Worm (Caenorhabditis elegans) whole organism, mixed stage, embryonic: ENCODE data around the gene T05E12.8.

Source experiments
- M03D4.4 ChIP-seq: sonication (generic microtip); optimal IDR thresholded peaks from 2 replicates; lab custom pipeline; 2017; ENCODE audit warnings: mild to moderate bottlenecking, missing genetic modification characterization, missing compliant biosample characterization
- ceh-39 ChIP-seq: fragments of 150-350 bp; optimal IDR thresholded peaks from 2 replicates; lab custom pipeline; 2014; ENCODE audit warnings: missing biosample characterization, missing genetic modification characterization
- ceh-43 ChIP-seq: fragments of 200-800 bp; sonication (Bioruptor generic); optimal IDR thresholded peaks from 2 replicates; lab custom pipeline; 2018; ENCODE audit warnings: mild to moderate bottlenecking, missing genetic modification characterization, moderate library complexity, missing compliant biosample characterization
- ceh-83 ChIP-seq: fragments of 200-800 bp; sonication (Bioruptor generic); optimal IDR thresholded peaks from 2 replicates; lab custom pipeline; 2018; ENCODE audit warnings: mild to moderate bottlenecking, missing genetic modification characterization, missing compliant biosample characterization
- ces-1 ChIP-seq: fragments of 150-350 bp; optimal IDR thresholded peaks from 2 replicates; lab custom pipeline; 2014; ENCODE audit warnings: missing biosample characterization, missing genetic modification reagents, missing genetic modification characterization
- cnd-1 ChIP-seq: fragments of 200-800 bp; sonication (Bioruptor generic); optimal IDR thresholded peaks from 2 replicates; lab custom pipeline; 2018; ENCODE audit warnings: mild to moderate bottlenecking, missing genetic modification characterization, missing compliant biosample characterization
- drap-1 ChIP-seq: fragments of 200-800 bp; sonication (Bioruptor generic); optimal IDR thresholded peaks from 3 replicates; lab custom pipeline; 2018; ENCODE audit warnings: mild to moderate bottlenecking, missing genetic modification characterization, missing compliant biosample characterization
- elt-1 ChIP-seq: sonication (generic microtip); optimal IDR thresholded peaks from 2 replicates; lab custom pipeline; 2017; ENCODE audit warnings: missing genetic modification characterization, mild to moderate bottlenecking, missing compliant biosample characterization, antibody characterized with exemption, moderate library complexity, borderline replicate concordance; ENCODE audit not compliant: insufficient read depth
- elt-3 ChIP-seq: fragments of 150-350 bp; optimal IDR thresholded peaks from 2 replicates; lab custom pipeline; 2014; ENCODE audit warnings: missing biosample characterization, missing genetic modification characterization
- flh-1 ChIP-seq: fragments of 200-800 bp; sonication (Bioruptor generic); optimal IDR thresholded peaks from 2 replicates; lab custom pipeline; 2018; ENCODE audit warnings: mild to moderate bottlenecking, missing genetic modification characterization, moderate library complexity, missing compliant biosample characterization
- ham-2 ChIP-seq: fragments of 200-800 bp; sonication (Bioruptor generic); optimal IDR thresholded peaks from 2 replicates; lab custom pipeline; 2018; ENCODE audit warnings: mild to moderate bottlenecking, missing genetic modification characterization, missing compliant biosample characterization
- hlh-1 ChIP-seq: fragments of 150-350 bp; optimal IDR thresholded peaks from 2 replicates; lab custom pipeline; 2014; ENCODE audit warnings: missing biosample characterization, missing genetic modification reagents, missing genetic modification characterization
- lsy-2 ChIP-seq: fragments of 150-350 bp; optimal IDR thresholded peaks from 2 replicates; lab custom pipeline; 2014; ENCODE audit warnings: missing biosample characterization, missing genetic modification characterization
- mab-5 ChIP-seq: fragments of 150-350 bp; optimal IDR thresholded peaks from 2 replicates; lab custom pipeline; 2014; ENCODE audit warnings: missing biosample characterization, missing genetic modification characterization
- mep-1 ChIP-seq: fragments of 150-350 bp; optimal IDR thresholded peaks from 2 replicates; lab custom pipeline; 2017; ENCODE audit warnings: missing biosample characterization, missing genetic modification reagents, missing genetic modification characterization, inconsistent platforms
- mls-2 ChIP-seq: sonication (generic microtip); optimal IDR thresholded peaks from 2 replicates; lab custom pipeline; 2016; ENCODE audit warnings: mild to moderate bottlenecking, missing genetic modification characterization, moderate library complexity, missing compliant biosample characterization
- nhr-12 ChIP-seq: fragments of 150-350 bp; optimal IDR thresholded peaks from 2 replicates; lab custom pipeline; 2014; ENCODE audit warnings: missing biosample characterization, missing genetic modification characterization
- nhr-2 ChIP-seq: fragments of 150-350 bp; optimal IDR thresholded peaks from 2 replicates; lab custom pipeline; 2014; ENCODE audit warnings: missing biosample characterization, missing genetic modification characterization
- nhr-237 ChIP-seq: fragments of 150-350 bp; optimal IDR thresholded peaks from 2 replicates; lab custom pipeline; 2014; ENCODE audit warnings: missing biosample characterization, missing genetic modification characterization
- nhr-28 ChIP-seq: fragments of 150-350 bp; optimal IDR thresholded peaks from 2 replicates; lab custom pipeline; 2014; ENCODE audit warnings: missing biosample characterization, missing genetic modification characterization
- nhr-76 ChIP-seq: sonication (generic microtip); optimal IDR thresholded peaks from 2 replicates; lab custom pipeline; 2017; ENCODE audit warnings: missing biosample characterization, missing genetic modification characterization
- pha-4 ChIP-seq: fragments of 150-350 bp; optimal IDR thresholded peaks from 2 replicates; lab custom pipeline; 2018; ENCODE audit warnings: missing biosample characterization, missing genetic modification reagents, missing genetic modification characterization
- snpc-4 ChIP-seq: fragments of 150-350 bp; optimal IDR thresholded peaks from 2 replicates; lab custom pipeline; 2014; ENCODE audit warnings: missing biosample characterization, missing genetic modification characterization
- sptf-1 ChIP-seq: sonication (generic microtip); optimal IDR thresholded peaks from 2 replicates; lab custom pipeline; 2017; ENCODE audit warnings: mild to moderate bottlenecking, missing genetic modification characterization, moderate library complexity, missing compliant biosample characterization
- tbx-8 ChIP-seq: fragments of 200-800 bp; sonication (Bioruptor generic); optimal IDR thresholded peaks from 2 replicates; lab custom pipeline; 2018; ENCODE audit warnings: mild to moderate bottlenecking, missing genetic modification characterization, moderate library complexity, missing compliant biosample characterization
- unc-120 ChIP-seq: sonication (generic microtip); optimal IDR thresholded peaks from 2 replicates; lab custom pipeline; 2017; ENCODE audit warnings: missing genetic modification characterization, missing compliant biosample characterization; ENCODE audit not compliant: poor library complexity, severe bottlenecking
- unc-39 ChIP-seq: fragments of 150-350 bp; optimal IDR thresholded peaks from 2 replicates; lab custom pipeline; 2014; ENCODE audit warnings: missing biosample characterization, missing genetic modification characterization
- unc-62 ChIP-seq: fragments of 150-350 bp; optimal IDR thresholded peaks from 2 replicates; lab custom pipeline; 2014; ENCODE audit warnings: missing biosample characterization, missing genetic modification reagents, missing genetic modification characterization
- ztf-11 ChIP-seq: fragments of 150-350 bp; optimal IDR thresholded peaks from 2 replicates; lab custom pipeline; 2014; ENCODE audit warnings: missing biosample characterization, missing genetic modification characterization

T05E12.8 gene

ce11 chrV:17089342-17089741 lies 20.4 kb downstream of the T05E12.8 start, which contains the start of gene T05E12.6:
TSS of gene T05E12.6 (minus strand) at chrV:17089442.
- no peak for TF ChIP-seq mep-1 (tag; lab: Kevin White, UChicago)
- no peak for TF ChIP-seq elt-3
- no peak for TF ChIP-seq snpc-4 (tag; lab: Kevin White, UChicago)
- TF ChIP-seq nhr-2 (tag; lab: Kevin White, UChicago): no peak
- no peak for TF ChIP-seq mls-2
- TF ChIP-seq nhr-76 (tag; lab: Kevin White, UChicago): no peak
- no peak for TF ChIP-seq lsy-2 (tag; lab: Kevin White, UChicago)
- no peak for TF ChIP-seq ces-1 (GFP tag; lab: Kevin White, UChicago)
- no peak for TF ChIP-seq unc-39 (tag; lab: Kevin White, UChicago)
- TF ChIP-seq hlh-1 (tag; lab: Kevin White, UChicago): no peak
- TF ChIP-seq nhr-28: no peak
- no peak for TF ChIP-seq mab-5 (tag; lab: Kevin White, UChicago)
- TF ChIP-seq cnd-1 (tag; lab: Kevin White, UChicago): no peak
- no peak for TF ChIP-seq ceh-83

DNA sequence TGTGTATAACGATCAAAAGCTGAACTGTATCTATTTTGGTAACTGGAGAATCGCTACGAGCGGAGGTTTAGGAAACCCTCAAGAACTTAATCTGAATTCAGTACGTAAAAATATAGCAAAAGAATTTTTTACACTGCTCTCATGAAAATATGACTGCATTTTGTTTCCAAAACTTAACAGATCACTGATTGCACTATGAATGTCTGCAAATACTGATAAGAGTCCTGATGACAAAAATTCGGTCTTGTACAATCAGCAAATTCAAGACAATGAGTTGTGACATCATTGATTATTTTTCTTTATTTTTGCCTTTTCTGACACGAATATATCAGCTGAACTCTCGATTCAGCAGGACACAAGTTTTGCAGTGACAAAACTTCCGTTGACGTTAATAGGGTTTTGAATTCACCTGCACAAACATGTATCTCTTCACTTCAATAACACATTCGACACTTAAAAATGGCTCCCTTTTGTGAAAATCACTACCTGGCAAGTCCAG lies 21.0 kb downstream of the T05E12.8 start, which contains the start of gene srh-237:
Gene srh-237 (plus strand): TSS at position 449 of the 499 bp plus-strand sequence.
- no peak for TF ChIP-seq snpc-4 (tag; lab: Kevin White, UChicago)
- no peak for TF ChIP-seq drap-1 (GFP tag; lab: Kevin White, UChicago)
- no peak for TF ChIP-seq unc-62 (GFP tag; lab: Kevin White, UChicago)
- TF ChIP-seq M03D4.4 (tag; lab: Kevin White, UChicago): no peak
- no peak for TF ChIP-seq elt-3
- no peak for TF ChIP-seq lsy-2 (tag; lab: Kevin White, UChicago)
- TF ChIP-seq ces-1 (GFP tag; lab: Kevin White, UChicago): no peak
- TF ChIP-seq mab-5 (tag; lab: Kevin White, UChicago): no peak
- TF ChIP-seq nhr-237 (tag; lab: Kevin White, UChicago): no peak
- TF ChIP-seq mep-1 (tag; lab: Kevin White, UChicago): no peak
- no peak for TF ChIP-seq ceh-43

- TF ChIP-seq nhr-28: no peak
- no peak for TF ChIP-seq unc-39 (tag; lab: Kevin White, UChicago)
- no peak for TF ChIP-seq ztf-11 (tag; lab: Kevin White, UChicago)
- no peak for TF ChIP-seq ceh-39 (tag; lab: Kevin White, UChicago)
- TF ChIP-seq lsy-2 (tag; lab: Kevin White, UChicago): no peak
- TF ChIP-seq M03D4.4 (tag; lab: Kevin White, UChicago): no peak
- TF ChIP-seq pha-4 (tag; lab: Kevin White, UChicago): no peak
- TF ChIP-seq ham-2: no peak
- no peak for TF ChIP-seq nhr-12 (tag; lab: Kevin White, UChicago)
- TF ChIP-seq cnd-1 (tag; lab: Kevin White, UChicago): no peak
- no peak for TF ChIP-seq mab-5 (tag; lab: Kevin White, UChicago)
- TF ChIP-seq flh-1: no peak
- no peak for TF ChIP-seq ceh-83
- no peak for TF ChIP-seq nhr-237 (tag; lab: Kevin White, UChicago)
- TF ChIP-seq nhr-2 (tag; lab: Kevin White, UChicago): no peak
- no peak for TF ChIP-seq mls-2
- no peak for TF ChIP-seq elt-1
- TF ChIP-seq, all 35 proteins: peak for 0
Observed at ce11 chrV:17092262-17092661, 23.3 kb downstream of the T05E12.8 start, which contains the start of gene ZK218.1. TSS of gene ZK218.1 (plus strand) at chrV:17092562.

DNA sequence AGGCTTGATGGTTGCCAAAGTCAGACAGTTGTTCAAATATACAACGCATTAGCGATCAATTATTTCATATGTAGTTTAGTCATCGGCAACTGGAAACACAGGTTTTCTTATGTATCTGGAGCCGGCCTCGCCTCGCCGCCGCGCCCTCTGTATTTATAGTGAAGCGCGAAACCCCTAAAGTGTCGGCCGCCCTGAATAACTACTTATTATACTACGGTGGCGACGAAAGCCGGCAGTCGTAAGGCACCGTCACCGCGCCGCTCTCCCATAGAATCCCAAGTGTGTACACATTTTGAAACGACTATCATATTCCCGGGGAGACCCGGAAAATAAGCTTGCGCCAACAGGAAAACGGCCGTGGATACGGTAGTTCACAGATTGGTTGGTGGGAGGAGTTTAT lies 25.6 kb downstream of the T05E12.8 start:
- TF ChIP-seq drap-1 (GFP tag; lab: Kevin White, UChicago) (no peak), ceh-39 (tag; lab: Kevin White, UChicago) (no peak), elt-3 (no peak), snpc-4 (tag; lab: Kevin White, UChicago) (no peak), unc-120 (no peak), tbx-8 (no peak), nhr-76 (tag; lab: Kevin White, UChicago) (no peak), ztf-11 (tag; lab: Kevin White, UChicago) (no peak), unc-62 (GFP tag; lab: Kevin White, UChicago) (no peak), sptf-1 (no peak)
- TF ChIP-seq, all 35 proteins: peak for 0

ce11 chrV:17098669-17099068 lies 29.7 kb downstream of the T05E12.8 start, which contains the start of the genes ZK218.3 and ZK218.4:
TSS of gene ZK218.3 (minus strand) at chrV:17098769.
TSS of gene ZK218.4 (plus strand) at chrV:17098854.
- TF ChIP-seq ceh-83: no peak
